Fruit fly (Drosophila melanogaster): Measurements from ENCODE around the gene CG9915.

The CG9915 gene

DNA sequence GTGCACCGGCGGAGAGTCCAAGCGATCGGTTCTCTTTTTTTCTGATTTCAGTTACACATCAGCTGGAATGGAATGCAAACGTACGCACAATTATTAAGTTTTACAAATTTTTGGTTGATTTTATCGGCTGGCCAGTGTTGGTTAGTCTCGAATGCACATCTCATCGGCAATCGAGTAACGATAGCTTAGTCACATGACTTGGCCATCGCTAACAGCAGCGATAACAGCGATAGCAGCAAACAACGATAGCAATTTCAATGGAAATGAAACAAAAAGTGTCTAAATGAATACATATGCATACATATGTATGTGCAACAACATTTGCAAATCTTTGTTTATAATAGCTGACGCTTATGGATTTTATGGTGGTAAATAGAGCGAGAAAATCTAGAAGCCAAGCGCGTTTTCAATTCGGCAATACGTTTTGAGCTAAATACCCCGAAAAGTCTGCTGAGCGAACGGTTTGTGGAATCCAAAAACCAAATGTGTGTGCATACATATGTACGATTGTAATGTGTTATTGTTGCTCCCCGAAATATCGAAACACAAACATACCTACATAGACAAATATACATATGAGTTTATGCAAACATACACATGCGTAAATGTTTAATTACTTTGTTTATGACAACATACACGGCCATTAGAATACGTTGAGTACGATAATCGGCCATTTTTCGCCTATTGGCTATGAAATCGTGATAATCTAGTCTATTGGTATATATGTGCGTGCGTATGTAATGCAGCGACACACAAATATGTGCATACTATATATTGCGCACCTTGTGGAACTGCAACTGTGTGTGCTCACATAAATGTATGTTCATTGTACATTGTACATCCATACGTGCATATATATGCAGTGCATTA lies 16.3 kb downstream of the CG9915 start, which contains the start of gene CG3632 (continued):
- TF ChIP-seq dimm (GFP tag; IDR thresholded peaks at IDR 0.05) (no peak), CG14441 (GFP tag; IDR thresholded peaks at IDR 0.05) (peak; percentile 61), shn (GFP tag; optimal IDR thresholded peaks at IDR 0.05) (peak; percentile 1), CG3163 (GFP tag; optimal IDR thresholded peaks at IDR 0.05) (peak; percentile 18), ERR (GFP tag; optimal IDR thresholded peaks at IDR 0.05) (peak; percentile 49), HLH54F (GFP tag; optimal IDR thresholded peaks at IDR 0.05) (peak; percentile 66), CG2199 (GFP tag; IDR thresholded peaks at IDR 0.05) (0 out of 3 replicates have a peak, but pooled peaks have one; percentile 66), bsh (GFP tag; optimal IDR thresholded peaks at IDR 0.05) (no peak), Ets97D (GFP tag; optimal IDR thresholded peaks at IDR 0.05) (peak; percentile 71), CG17612 (GFP tag; IDR thresholded peaks at IDR 0.05) (no peak), row (GFP tag; IDR thresholded peaks at IDR 0.05) (peak; percentile 46), CG9727 (GFP tag; optimal IDR thresholded peaks at IDR 0.05) (peak; percentile 7), Scr (GFP tag; IDR thresholded peaks at IDR 0.05; ENCODE audit: partially characterized antibody) (peak; percentile 76), fu2 (GFP tag; optimal IDR thresholded peaks at IDR 0.05) (peak; percentile 15), CG12071 (GFP tag; optimal IDR thresholded peaks at IDR 0.05) (no peak), kay (GFP tag; optimal IDR thresholded peaks at IDR 0.05) (no peak), CG2129 (GFP tag; IDR thresholded peaks at IDR 0.05; ENCODE audit: partially characterized antibody) (peak; percentile 41; the same call in 1 of the 2 replicates), Sox100B (GFP tag; optimal IDR thresholded peaks at IDR 0.05) (no peak), CG1647 (GFP tag; optimal IDR thresholded peaks at IDR 0.05) (peak; percentile 28), ind (GFP tag; optimal IDR thresholded peaks at IDR 0.05) (peak; percentile 25), CG9932 (GFP tag; IDR thresholded peaks at IDR 0.05) (peak; percentile 86), emc (GFP tag; optimal IDR thresholded peaks at IDR 0.05) (no peak), bbx (GFP tag; IDR thresholded peaks at IDR 0.05; ENCODE audit: partially characterized antibody) (peak; percentile 92), HLH4C (GFP tag; IDR thresholded peaks at IDR 0.05; ENCODE audit: partially characterized antibody) (peak; percentile 88), CG11247 (GFP tag; IDR thresholded peaks at IDR 0.05) (peak; percentile 51; the same call in 1 of the 2 replicates), ATbp (GFP tag; optimal IDR thresholded peaks at IDR 0.05) (no peak), fd96Cb (tag; optimal IDR thresholded peaks at IDR 0.05) (no peak), CG9609 (GFP tag; optimal IDR thresholded peaks at IDR 0.05) (peak; percentile 49), dpn (GFP tag; optimal IDR thresholded peaks at IDR 0.05) (peak; percentile 59 to 65), CG8290 (GFP tag; optimal IDR thresholded peaks at IDR 0.05) (peak; percentile 17), CG8290 (tag; optimal IDR thresholded peaks at IDR 0.05) (peak in 1 of 2 experiments; percentile 81), CG9876 (GFP tag; optimal IDR thresholded peaks at IDR 0.05) (no peak), CG15479 (GFP tag; optimal IDR thresholded peaks at IDR 0.05) (peak; percentile 27), CG11560 (tag; IDR thresholded peaks at IDR 0.05) (peak; percentile 65; the same call in 2 of the 3 replicates), sc (optimal IDR thresholded peaks at IDR 0.05) (no peak), sc (GFP tag; optimal IDR thresholded peaks at IDR 0.05) (no peak), al (GFP tag; IDR thresholded peaks at IDR 0.05) (0 out of 2 replicates have a peak, but pooled peaks have one; percentile 10), CG14860 (GFP tag; IDR thresholded peaks at IDR 0.05; ENCODE audit: partially characterized antibody) (peak; percentile 82), Pdp1 (GFP tag; optimal IDR thresholded peaks at IDR 0.05) (peak; percentile 29), NFAT (GFP tag; IDR thresholded peaks at IDR 0.05) (peak; percentile 51; the same call in 1 of the 2 replicates), CG7987 (GFP tag; optimal IDR thresholded peaks at IDR 0.05) (peak; percentile 51), CG4360 (GFP tag; IDR thresholded peaks at IDR 0.05) (no peak), CG18599 (GFP tag; optimal IDR thresholded peaks at IDR 0.05) (no peak), vnd (GFP tag; IDR thresholded peaks at IDR 0.05; ENCODE audit: partially characterized antibody) (peak; percentile 71), CG15514 (GFP tag; optimal IDR thresholded peaks at IDR 0.05) (peak; percentile 79), HmgZ (tag; optimal IDR thresholded peaks at IDR 0.05) (peak; percentile 56), Dbx (GFP tag; IDR thresholded peaks at IDR 0.05) (peak; percentile 69; the same call in 2 of the 3 replicates), mld (GFP tag; IDR thresholded peaks at IDR 0.05; ENCODE audit: partially characterized antibody) (peak; percentile 73; the same call in 2 of the 3 replicates)

All from whole organism, embryonic.